Worm (Caenorhabditis elegans) whole organism, L4 larva: Measurements from ENCODE around the gene pph-4.1.

Experiments used
- D1046.2 ChIP-seq: fragments of 200-800 bp; sonication (Bioruptor generic); IDR thresholded peaks from 2 replicates; pipeline ENCODE4 v1.3.6; 2022; ENCODE audit warnings: missing genetic modification characterization, missing compliant biosample characterization
- F37D6.2 ChIP-seq: sonication (generic microtip); optimal IDR thresholded peaks from 2 replicates; lab custom pipeline; 2016; ENCODE audit warnings: mild to moderate bottlenecking, missing genetic modification characterization, missing compliant biosample characterization
- F44E2.7 ChIP-seq: fragments of 200-800 bp; sonication (Bioruptor generic); IDR thresholded peaks from 2 replicates; pipeline ENCODE4 v2.1.2; 2022; ENCODE audit warnings: missing genetic modification characterization, missing compliant biosample characterization
- T20F7.1 ChIP-seq: fragments of 200-800 bp; sonication (Bioruptor generic); optimal IDR thresholded peaks from 2 replicates; lab custom pipeline; 2018; ENCODE audit warnings: mild to moderate bottlenecking, missing genetic modification characterization, missing compliant biosample characterization
- T26A8.4 ChIP-seq: fragments of 200-800 bp; sonication (Bioruptor generic); IDR thresholded peaks from 2 replicates; pipeline ENCODE4 v1.3.6; 2022; ENCODE audit warnings: missing genetic modification characterization, missing compliant biosample characterization
- Y48G9A.11 ChIP-seq: fragments of 200-800 bp; sonication (Bioruptor generic); IDR thresholded peaks from 2 replicates; pipeline ENCODE4 v1.3.6; 2022; ENCODE audit warnings: missing genetic modification reagents, missing genetic modification characterization, missing compliant biosample characterization
- Y5F2A.4 ChIP-seq: fragments of 200-800 bp; sonication (Bioruptor generic); optimal IDR thresholded peaks from 2 replicates; lab custom pipeline; 2018; ENCODE audit warnings: mild to moderate bottlenecking, missing genetic modification characterization, missing compliant biosample characterization
- Y75B8A.6 ChIP-seq: fragments of 200-800 bp; sonication (Bioruptor generic); IDR thresholded peaks from 2 replicates; pipeline ENCODE4 v1.3.6; 2022; ENCODE audit warnings: missing genetic modification reagents, missing genetic modification characterization, missing compliant biosample characterization
- ZK546.5 ChIP-seq, 2 experiments: sonication (generic microtip); optimal IDR thresholded peaks; 2 replicates each; lab custom pipeline; 2017; ENCODE audit warnings: missing biosample characterization in 2 of 2, missing genetic modification characterization in 2 of 2
- arid-1 ChIP-seq: fragments of 200-800 bp; sonication (Bioruptor generic); conservative IDR thresholded peaks from 2 replicates; pipeline ENCODE4 v1.3.6; 2022; ENCODE audit warnings: missing genetic modification reagents, missing genetic modification characterization, missing compliant biosample characterization
- ceh-28 ChIP-seq: fragments of 150-350 bp; optimal IDR thresholded peaks from 2 replicates; lab custom pipeline; 2014; ENCODE audit warnings: missing biosample characterization, missing genetic modification reagents, missing genetic modification characterization
- ceh-32 ChIP-seq: sonication (generic microtip); optimal IDR thresholded peaks from 2 replicates; lab custom pipeline; 2016; ENCODE audit warnings: mild to moderate bottlenecking, missing genetic modification characterization, missing compliant biosample characterization; ENCODE audit not compliant: poor library complexity
- ceh-82 ChIP-seq: sonication (generic microtip); optimal IDR thresholded peaks from 2 replicates; lab custom pipeline; 2017; ENCODE audit warnings: missing biosample characterization, missing genetic modification characterization
- daf-8 ChIP-seq: fragments of 200-800 bp; sonication (Bioruptor generic); IDR thresholded peaks from 2 replicates; pipeline ENCODE4 v1.3.6; 2022; ENCODE audit warnings: missing genetic modification characterization, missing compliant biosample characterization
- dmd-9 ChIP-seq: fragments of 200-800 bp; sonication (Bioruptor generic); IDR thresholded peaks from 2 replicates; pipeline ENCODE4 v1.3.6; 2022; ENCODE audit warnings: missing genetic modification reagents, missing genetic modification characterization, missing compliant biosample characterization
- fkh-10 ChIP-seq: fragments of 150-350 bp; optimal IDR thresholded peaks from 2 replicates; lab custom pipeline; 2014; ENCODE audit warnings: missing biosample characterization, missing genetic modification reagents, missing genetic modification characterization
- fos-1 ChIP-seq: fragments of 150-350 bp; optimal IDR thresholded peaks from 2 replicates; lab custom pipeline; 2014; ENCODE audit warnings: missing biosample characterization, missing genetic modification characterization
- gei-8 ChIP-seq: fragments of 200-800 bp; sonication (Bioruptor generic); optimal IDR thresholded peaks from 2 replicates; lab custom pipeline; 2018; ENCODE audit warnings: mild to moderate bottlenecking, missing genetic modification characterization, missing compliant biosample characterization
- hlh-11 ChIP-seq: fragments of 200-800 bp; sonication (Bioruptor generic); optimal IDR thresholded peaks from 2 replicates; lab custom pipeline; 2018; ENCODE audit warnings: mild to moderate bottlenecking, missing genetic modification characterization, missing compliant biosample characterization
- hlh-30 ChIP-seq: sonication (generic microtip); optimal IDR thresholded peaks from 2 replicates; lab custom pipeline; 2017; ENCODE audit warnings: antibody characterized with exemption, mild to moderate bottlenecking, missing genetic modification characterization, missing compliant biosample characterization; ENCODE audit not compliant: insufficient read depth
- lim-7 ChIP-seq: fragments of 200-800 bp; sonication (Bioruptor generic); IDR thresholded peaks from 2 replicates; pipeline ENCODE4 v1.3.6; 2022; ENCODE audit warnings: missing genetic modification characterization, missing compliant biosample characterization
- lin-13 ChIP-seq: fragments of 150-350 bp; optimal IDR thresholded peaks from 2 replicates; lab custom pipeline; 2014; ENCODE audit warnings: missing biosample characterization, missing genetic modification reagents, missing genetic modification characterization
- lin-15B ChIP-seq: fragments of 150-350 bp; sonication (generic microtip); optimal IDR thresholded peaks from 3 replicates; lab custom pipeline; 2014; ENCODE audit warnings: missing biosample characterization, missing genetic modification characterization
- lin-29 ChIP-seq: fragments of 200-800 bp; sonication (Bioruptor generic); IDR thresholded peaks from 2 replicates; pipeline ENCODE4 v1.3.6; 2022; ENCODE audit warnings: missing genetic modification reagents, missing genetic modification characterization, missing compliant biosample characterization
- lin-38 ChIP-seq: fragments of 200-800 bp; sonication (Bioruptor generic); IDR thresholded peaks from 2 replicates; pipeline ENCODE4 v1.3.6; 2022; ENCODE audit warnings: missing genetic modification reagents, missing genetic modification characterization, missing compliant biosample characterization
- lin-39 ChIP-seq: fragments of 150-350 bp; optimal IDR thresholded peaks from 2 replicates; lab custom pipeline; 2014; ENCODE audit warnings: missing biosample characterization, missing genetic modification reagents, missing genetic modification characterization
- lsy-2 ChIP-seq, 2 experiments: fragments of 150-350 bp in 1 of 2; sonication (generic microtip) in 1 of 2; optimal IDR thresholded peaks; 2 replicates each; lab custom pipeline; 2014 to 2017; ENCODE audit warnings: missing biosample characterization in 2 of 2, missing genetic modification characterization in 2 of 2
- madf-5 ChIP-seq, 2 experiments: fragments of 200-800 bp; sonication (Bioruptor generic); IDR thresholded peaks; 2 replicates each; pipeline ENCODE4 v1.3.6; 2022; ENCODE audit warnings: missing compliant biosample characterization in 2 of 2, missing genetic modification characterization in 2 of 2
- madf-9 ChIP-seq: fragments of 200-800 bp; sonication (Bioruptor generic); conservative IDR thresholded peaks from 2 replicates; pipeline ENCODE4 v1.3.6; 2022; ENCODE audit warnings: missing genetic modification reagents, missing genetic modification characterization, missing compliant biosample characterization
- mdt-29 ChIP-seq: fragments of 200-800 bp; sonication (Bioruptor generic); IDR thresholded peaks from 2 replicates; pipeline ENCODE4 v1.3.6; 2022; ENCODE audit warnings: missing genetic modification reagents, missing genetic modification characterization, missing compliant biosample characterization
- mxl-3 ChIP-seq: fragments of 200-800 bp; sonication (Bioruptor generic); optimal IDR thresholded peaks from 2 replicates; lab custom pipeline; 2018; ENCODE audit warnings: mild to moderate bottlenecking, missing genetic modification characterization, missing compliant biosample characterization
- nhr-102 ChIP-seq: sonication (generic microtip); optimal IDR thresholded peaks from 2 replicates; lab custom pipeline; 2016; ENCODE audit warnings: mild to moderate bottlenecking, missing genetic modification characterization, moderate library complexity, missing compliant biosample characterization
- nhr-28 ChIP-seq: fragments of 150-350 bp; optimal IDR thresholded peaks from 2 replicates; lab custom pipeline; 2014; ENCODE audit warnings: missing biosample characterization, missing genetic modification characterization
- nhr-41 ChIP-seq: fragments of 200-800 bp; sonication (Bioruptor generic); IDR thresholded peaks from 2 replicates; pipeline ENCODE4 v1.3.6; 2022; ENCODE audit warnings: missing genetic modification reagents, missing genetic modification characterization, missing compliant biosample characterization
- nhr-76 ChIP-seq: fragments of 150-350 bp; optimal IDR thresholded peaks from 2 replicates; lab custom pipeline; 2014; ENCODE audit warnings: missing biosample characterization, missing genetic modification characterization
- nhr-77 ChIP-seq: fragments of 150-350 bp; optimal IDR thresholded peaks from 2 replicates; lab custom pipeline; 2014; ENCODE audit warnings: missing biosample characterization, missing genetic modification characterization
- pha-4 ChIP-seq, 2 experiments: fragments of 150-350 bp in 1 of 2; fragments of 200-800 bp in 1 of 2; sonication (Bioruptor generic) in 1 of 2; IDR thresholded peaks in 1 of 2; optimal IDR thresholded peaks in 1 of 2; 2 replicates each; pipeline versions ENCODE4 v1.3.6 to Lab custom; 2014 to 2022; ENCODE audit warnings: missing genetic modification characterization in 2 of 2, missing genetic modification reagents in 2 of 2, missing biosample characterization in 1 of 2, missing compliant biosample characterization in 1 of 2
- pqm-1 ChIP-seq: sonication (generic microtip); optimal IDR thresholded peaks from 2 replicates; lab custom pipeline; 2017; ENCODE audit warnings: missing biosample characterization, missing genetic modification characterization
- rbr-2 ChIP-seq: sonication (generic microtip); optimal IDR thresholded peaks from 2 replicates; lab custom pipeline; 2016; ENCODE audit warnings: missing genotype, missing genetic modification characterization, missing compliant biosample characterization
- saeg-2 ChIP-seq: fragments of 200-800 bp; sonication (Bioruptor generic); IDR thresholded peaks from 2 replicates; pipeline ENCODE4 v1.3.6; 2022; ENCODE audit warnings: missing genetic modification reagents, missing genetic modification characterization, missing compliant biosample characterization
- sdz-12 ChIP-seq: fragments of 200-800 bp; sonication (Bioruptor generic); optimal IDR thresholded peaks from 2 replicates; lab custom pipeline; 2018; ENCODE audit warnings: mild to moderate bottlenecking, missing genetic modification characterization, missing compliant biosample characterization
- set-16 ChIP-seq: fragments of 200-800 bp; sonication (Bioruptor generic); IDR thresholded peaks from 2 replicates; pipeline ENCODE4 v1.3.6; 2022; ENCODE audit warnings: missing genetic modification reagents, missing genetic modification characterization, missing compliant biosample characterization
- skn-1 ChIP-seq: fragments of 150-350 bp; optimal IDR thresholded peaks from 2 replicates; lab custom pipeline; 2014; ENCODE audit warnings: missing biosample characterization, missing genetic modification characterization
- snpc-1.2 ChIP-seq: fragments of 200-800 bp; sonication (Bioruptor generic); IDR thresholded peaks from 2 replicates; pipeline ENCODE4 v1.3.6; 2022; ENCODE audit warnings: missing genetic modification reagents, missing genetic modification characterization, missing compliant biosample characterization
- spr-1 ChIP-seq: sonication (generic microtip); optimal IDR thresholded peaks from 2 replicates; lab custom pipeline; 2016; ENCODE audit warnings: mild to moderate bottlenecking, missing genetic modification characterization, missing compliant biosample characterization
- spr-3 ChIP-seq: fragments of 200-800 bp; sonication (Bioruptor generic); optimal IDR thresholded peaks from 2 replicates; lab custom pipeline; 2018; ENCODE audit warnings: mild to moderate bottlenecking, missing genetic modification characterization, missing compliant biosample characterization
- tra-1 ChIP-seq: fragments of 200-800 bp; sonication (Bioruptor generic); IDR thresholded peaks from 2 replicates; pipeline ENCODE4 v1.3.6; 2022; ENCODE audit warnings: missing genetic modification reagents, missing genetic modification characterization, missing compliant biosample characterization
- unc-130 ChIP-seq: sonication (generic microtip); optimal IDR thresholded peaks from 2 replicates; lab custom pipeline; 2016; ENCODE audit warnings: missing genetic modification reagents, missing genetic modification characterization, missing compliant biosample characterization
- unc-39 ChIP-seq: sonication (generic microtip); optimal IDR thresholded peaks from 2 replicates; lab custom pipeline; 2017; ENCODE audit warnings: missing biosample characterization, missing genetic modification characterization
- zag-1 ChIP-seq: fragments of 150-350 bp; optimal IDR thresholded peaks from 2 replicates; lab custom pipeline; 2014; ENCODE audit warnings: missing biosample characterization, missing genetic modification characterization
- zip-2 ChIP-seq: fragments of 150-350 bp; optimal IDR thresholded peaks from 2 replicates; lab custom pipeline; 2014; ENCODE audit warnings: missing biosample characterization, missing genetic modification characterization
- ztf-11 ChIP-seq: fragments of 150-350 bp; optimal IDR thresholded peaks from 2 replicates; lab custom pipeline; 2014; ENCODE audit warnings: missing biosample characterization, missing genetic modification characterization

Gene pph-4.1

DNA sequence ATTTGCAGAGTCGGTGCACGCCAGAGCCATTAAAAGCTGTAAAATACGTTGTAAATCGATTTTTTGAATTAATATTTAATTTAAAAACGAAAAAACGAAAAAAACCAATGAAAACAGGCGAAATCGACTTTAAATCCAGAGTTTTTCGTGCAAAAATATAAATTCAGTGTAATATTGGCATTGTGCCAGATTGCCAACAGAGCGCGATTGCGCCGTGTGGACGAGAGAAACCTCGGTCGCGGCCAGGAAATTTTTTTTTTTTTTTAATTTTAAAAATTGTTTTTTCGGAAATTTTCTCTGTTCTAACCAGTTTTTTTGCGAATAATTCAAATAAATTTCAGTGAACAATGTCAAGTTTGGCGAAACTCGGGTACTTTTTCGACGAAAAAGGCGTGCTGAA, at the start of gene pph-4.1, which contains the start of gene Y75B8A.31 (continued):
- TF ChIP-seq spr-1 (tag; lab: Kevin White, UChicago) (peak; percentile 41), ceh-82 (no peak), lin-38 (GFP tag; lab: Robert Waterston, UW) (peak; percentile 99), saeg-2 (GFP tag; lab: Robert Waterston, UW) (no peak), lsy-2 (tag; optimal IDR thresholded peaks at IDR 0.05; lab: Kevin White, UChicago) (peak in 1 of 2 experiments; percentile 91), fkh-10 (GFP tag; lab: Kevin White, UChicago) (no peak), F37D6.2 (peak; percentile 62), hlh-30 (tag; lab: Kevin White, UChicago) (peak; percentile 67), nhr-28 (peak; percentile 71), gei-8 (no peak), lin-29 (GFP tag; lab: Robert Waterston, UW) (no peak), pha-4 (GFP tag; IDR thresholded peaks at IDR 0.05; lab: Robert Waterston, UW) (peak; percentile 69), pha-4 (tag; optimal IDR thresholded peaks at IDR 0.05; lab: Kevin White, UChicago) (no peak), skn-1 (tag; lab: Kevin White, UChicago) (no peak), pqm-1 (no peak), ceh-32 (no peak), ceh-28 (tag; lab: Kevin White, UChicago) (no peak), tra-1 (GFP tag; lab: Robert Waterston, UW) (no peak), daf-8 (GFP tag; lab: Robert Waterston, UW) (no peak), fos-1 (no peak), nhr-76 (tag; lab: Kevin White, UChicago) (no peak), lin-15B (tag; lab: Kevin White, UChicago) (peak; percentile 84), sdz-12 (GFP tag; lab: Kevin White, UChicago) (peak; percentile 44), rbr-2 (tag; lab: Kevin White, UChicago) (peak; percentile 80), set-16 (GFP tag; lab: Robert Waterston, UW) (no peak), unc-39 (tag; lab: Kevin White, UChicago) (no peak), Y48G9A.11 (0 out of 2 replicates have a peak, but pooled peaks have one; percentile 45), zip-2 (tag; lab: Kevin White, UChicago) (no peak), ztf-11 (tag; lab: Kevin White, UChicago) (no peak), Y5F2A.4 (GFP tag; lab: Kevin White, UChicago) (no peak), Y75B8A.6 (GFP tag; lab: Robert Waterston, UW) (no peak), T26A8.4 (GFP tag; lab: Robert Waterston, UW) (peak; percentile 53), lim-7 (GFP tag; lab: Robert Waterston, UW) (no peak), unc-130 (GFP tag; lab: Kevin White, UChicago) (peak; percentile 95), lin-13 (peak; percentile 81), dmd-9 (GFP tag; lab: Robert Waterston, UW) (peak; percentile 92), madf-9 (GFP tag; lab: Robert Waterston, UW) (no peak; the same call in 1 of the 2 replicates), nhr-41 (GFP tag; lab: Robert Waterston, UW) (no peak), ZK546.5 (tag; optimal IDR thresholded peaks at IDR 0.05; lab: Kevin White, UChicago) (no peak), lin-39 (tag; lab: Kevin White, UChicago) (no peak), spr-3 (GFP tag; lab: Kevin White, UChicago) (no peak), arid-1 (GFP tag; lab: Robert Waterston, UW) (peak; percentile 54; the same call in 1 of the 2 replicates), hlh-11 (tag; lab: Kevin White, UChicago) (peak; percentile 75), nhr-77 (tag; lab: Kevin White, UChicago) (peak; percentile 65), D1046.2 (GFP tag; lab: Robert Waterston, UW) (no peak), nhr-102 (tag; lab: Kevin White, UChicago) (peak; percentile 71), snpc-1.2 (GFP tag; lab: Robert Waterston, UW) (no peak), T20F7.1 (no peak), F44E2.7 (GFP tag; lab: Robert Waterston, UW) (no peak), madf-5 (GFP tag; IDR thresholded peaks at IDR 0.05; lab: Robert Waterston, UW) (no peak), mdt-29 (GFP tag; lab: Robert Waterston, UW) (no peak), zag-1 (tag; lab: Kevin White, UChicago) (no peak), mxl-3 (GFP tag; lab: Kevin White, UChicago) (no peak)
